Fruit fly (Drosophila melanogaster): ENCODE data around the gene CG12237.

CG12237 gene

DNA sequence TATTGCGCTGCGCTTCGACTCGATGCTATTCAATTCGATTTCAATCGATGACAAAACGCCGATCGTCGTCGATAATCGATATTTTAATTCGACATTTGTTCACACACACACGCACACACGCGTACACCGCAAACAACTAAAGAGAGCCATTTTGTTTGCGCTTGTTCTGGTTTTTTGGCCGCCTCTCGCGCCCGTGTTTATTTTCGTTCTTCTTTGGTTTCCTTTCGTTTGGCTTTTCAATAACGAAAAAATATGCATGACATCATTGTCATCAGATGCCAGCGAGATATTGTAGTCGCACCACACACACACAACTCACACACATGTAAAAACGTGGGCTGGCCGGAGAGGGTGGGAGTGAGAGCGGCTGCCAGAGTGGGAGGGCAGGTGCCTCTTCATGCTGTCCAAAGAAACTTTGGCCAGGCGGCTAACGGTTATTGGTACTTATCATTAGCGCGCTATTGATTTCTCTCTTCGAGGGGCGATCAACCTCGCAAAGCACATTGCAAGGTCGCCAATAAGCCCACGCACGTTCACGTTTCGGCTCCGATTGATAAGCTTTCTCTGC is 34.5 kb downstream of the CG12237 start (continued):
- TF ChIP-seq bbx (GFP tag; IDR thresholded peaks at IDR 0.05; ENCODE audit: partially characterized antibody) (0 out of 2 replicates have a peak, but pooled peaks have one; percentile 10), CG34422 (GFP tag; IDR thresholded peaks at IDR 0.05) (peak; percentile 28; the same call in 1 of the 3 replicates), cwo (GFP tag; optimal IDR thresholded peaks at IDR 0.05) (peak; percentile 93), CG1233 (GFP tag; optimal IDR thresholded peaks at IDR 0.05) (peak; percentile 19), zen2 (GFP tag; IDR thresholded peaks at IDR 0.05; ENCODE audit: partially characterized antibody) (no peak), scrt (GFP tag; optimal IDR thresholded peaks at IDR 0.05) (no peak), CG5953 (GFP tag; IDR thresholded peaks at IDR 0.05) (no peak), CG1832 (GFP tag; optimal IDR thresholded peaks at IDR 0.05) (no peak), CG18764 (GFP tag; optimal IDR thresholded peaks at IDR 0.05) (no peak), hth (optimal IDR thresholded peaks at IDR 0.05) (no peak), Fer1 (GFP tag; optimal IDR thresholded peaks at IDR 0.05) (peak; percentile 11), exex (tag; optimal IDR thresholded peaks at IDR 0.05) (peak; percentile 62), dpn (GFP tag; optimal IDR thresholded peaks at IDR 0.05) (no peak), CG32772 (GFP tag; IDR thresholded peaks at IDR 0.05) (no peak), CG1603 (tag; optimal IDR thresholded peaks at IDR 0.05) (no peak), Scr (GFP tag; IDR thresholded peaks at IDR 0.05; ENCODE audit: partially characterized antibody) (peak; percentile 49; the same call in 1 of the 2 replicates), ci (GFP tag; IDR thresholded peaks at IDR 0.05) (0 out of 3 replicates have a peak, but pooled peaks have one; percentile 52), CG17612 (GFP tag; IDR thresholded peaks at IDR 0.05) (no peak), CG13894 (tag; optimal IDR thresholded peaks at IDR 0.05) (peak; percentile 29), sug (tag; optimal IDR thresholded peaks at IDR 0.05) (peak; percentile 76), caup (GFP tag; optimal IDR thresholded peaks at IDR 0.05; ENCODE audit: severe bottlenecking) (no peak), sd (tag; optimal IDR thresholded peaks at IDR 0.05) (peak; percentile 78), lmd (GFP tag; IDR thresholded peaks at IDR 0.05) (no peak), CG12769 (tag; optimal IDR thresholded peaks at IDR 0.05) (peak; percentile 66), gem (tag; optimal IDR thresholded peaks at IDR 0.05) (no peak), CG15601 (tag; optimal IDR thresholded peaks at IDR 0.05) (peak; percentile 56), zen (tag; optimal IDR thresholded peaks at IDR 0.05) (no peak), E2f2 (GFP tag; IDR thresholded peaks at IDR 0.05) (peak; percentile 35; the same call in 1 of the 2 replicates), Awh (GFP tag; IDR thresholded peaks at IDR 0.05) (peak; percentile 72), wdn (GFP tag; IDR thresholded peaks at IDR 0.05) (no peak), CG13624 (GFP tag; optimal IDR thresholded peaks at IDR 0.05) (peak; percentile 31), CG17186 (GFP tag; optimal IDR thresholded peaks at IDR 0.05) (no peak), Hr3 (GFP tag; optimal IDR thresholded peaks at IDR 0.05) (no peak), CG10431 (GFP tag; optimal IDR thresholded peaks at IDR 0.05) (no peak), CG4820 (GFP tag; optimal IDR thresholded peaks at IDR 0.05) (no peak), Antp (GFP tag; optimal IDR thresholded peaks at IDR 0.05) (no peak), CG9932 (GFP tag; IDR thresholded peaks at IDR 0.05) (no peak), Nf-YA (GFP tag; IDR thresholded peaks at IDR 0.05) (no peak), cas (GFP tag; IDR thresholded peaks at IDR 0.05) (no peak), crol (GFP tag; IDR thresholded peaks at IDR 0.05) (peak; percentile 61), CG7987 (GFP tag; optimal IDR thresholded peaks at IDR 0.05) (no peak), danr (GFP tag; IDR thresholded peaks at IDR 0.05) (no peak), Jarid2 (GFP tag; optimal IDR thresholded peaks at IDR 0.05) (no peak), Hr78 (GFP tag; optimal IDR thresholded peaks at IDR 0.05) (peak in 1 of 2 experiments; percentile 42), ttk (GFP tag; IDR thresholded peaks at IDR 0.05) (no peak), Xbp1 (GFP tag; optimal IDR thresholded peaks at IDR 0.05) (no peak), CG3838 (GFP tag; optimal IDR thresholded peaks at IDR 0.05) (no peak), cg (GFP tag; optimal IDR thresholded peaks at IDR 0.05) (peak; percentile 85), inv (GFP tag; IDR thresholded peaks at IDR 0.05; ENCODE audit: partially characterized antibody) (0 out of 2 replicates have a peak, but pooled peaks have one; percentile 17), bowl (GFP tag; IDR thresholded peaks at IDR 0.05) (no peak)

All from whole organism, embryonic.